Worm (Caenorhabditis elegans) whole organism, young adult: ENCODE data around the gene Y94H6A.3.

Source experiments
- B0035.1 ChIP-seq: sonication (generic microtip); optimal IDR thresholded peaks from 2 replicates; lab custom pipeline; 2016; ENCODE audit warnings: missing genetic modification characterization, mild to moderate bottlenecking, missing compliant biosample characterization, missing genotype, missing genetic modification reagents
- C06A6.2 ChIP-seq: fragments of 200-800 bp; sonication (Bioruptor generic); conservative IDR thresholded peaks from 2 replicates; pipeline ENCODE4 v1.3.6; 2022; ENCODE audit warnings: missing genetic modification characterization, missing compliant biosample characterization
- F23B12.7 ChIP-seq: sonication (generic microtip); optimal IDR thresholded peaks from 2 replicates; lab custom pipeline; 2017; ENCODE audit warnings: missing genetic modification characterization, mild to moderate bottlenecking, missing compliant biosample characterization, antibody characterized with exemption, moderate library complexity; ENCODE audit not compliant: insufficient read depth
- F39B2.1 ChIP-seq: fragments of 200-800 bp; sonication (Bioruptor generic); IDR thresholded peaks from 2 replicates; pipeline ENCODE4 v1.3.6; 2022; ENCODE audit warnings: missing genetic modification reagents, missing genetic modification characterization, missing compliant biosample characterization
- F57A8.1 ChIP-seq: fragments of 200-800 bp; sonication (Bioruptor generic); optimal IDR thresholded peaks from 2 replicates; lab custom pipeline; 2018; ENCODE audit warnings: mild to moderate bottlenecking, missing genetic modification characterization, moderate library complexity, missing compliant biosample characterization
- F57C9.4 ChIP-seq: sonication (generic microtip); optimal IDR thresholded peaks from 2 replicates; lab custom pipeline; 2017; ENCODE audit warnings: mild to moderate bottlenecking, missing genetic modification characterization, missing compliant biosample characterization
- K11D2.4 ChIP-seq: fragments of 200-800 bp; sonication (Bioruptor generic); IDR thresholded peaks from 2 replicates; pipeline ENCODE4 v1.3.6; 2022; ENCODE audit warnings: missing genetic modification reagents, missing genetic modification characterization, missing compliant biosample characterization
- T26A5.8 ChIP-seq: sonication (generic microtip); optimal IDR thresholded peaks from 2 replicates; lab custom pipeline; 2016; ENCODE audit warnings: missing genetic modification characterization, missing compliant biosample characterization
- ZK185.1 ChIP-seq: sonication (generic microtip); optimal IDR thresholded peaks from 2 replicates; lab custom pipeline; 2016; ENCODE audit warnings: mild to moderate bottlenecking, missing genetic modification characterization, missing compliant biosample characterization; ENCODE audit not compliant: poor library complexity, severe bottlenecking
- ama-1 ChIP-seq, 3 experiments: fragments of 150-350 bp in 1 of 3; sonication (generic microtip) in 2 of 3; optimal IDR thresholded peaks; 2 replicates each; lab custom pipeline; 2014 to 2018; ENCODE audit warnings: missing biosample characterization in 2 of 3, missing genetic modification characterization in 2 of 3, missing genetic modification reagents in 2 of 3
- aptf-2 ChIP-seq: fragments of 200-800 bp; sonication (Bioruptor generic); conservative IDR thresholded peaks from 2 replicates; pipeline ENCODE4 v1.3.6; 2022; ENCODE audit warnings: missing genetic modification reagents, missing genetic modification characterization, missing compliant biosample characterization
- aptf-3 ChIP-seq: fragments of 200-800 bp; sonication (Bioruptor generic); IDR thresholded peaks from 2 replicates; pipeline ENCODE4 v1.3.6; 2022; ENCODE audit warnings: missing genetic modification characterization, missing compliant biosample characterization
- atf-7 ChIP-seq: sonication (generic microtip); optimal IDR thresholded peaks from 2 replicates; lab custom pipeline; 2017; ENCODE audit warnings: mild to moderate bottlenecking, missing genetic modification characterization, missing compliant biosample characterization
- attf-5 ChIP-seq: fragments of 200-800 bp; sonication (Bioruptor generic); optimal IDR thresholded peaks from 2 replicates; lab custom pipeline; 2018; ENCODE audit warnings: mild to moderate bottlenecking, missing genetic modification characterization, missing compliant biosample characterization
- cebp-1 ChIP-seq, 2 experiments: fragments of 200-800 bp in 1 of 2; sonication (Bioruptor generic) in 1 of 2; sonication (generic microtip) in 1 of 2; IDR thresholded peaks in 1 of 2; optimal IDR thresholded peaks in 1 of 2; 2 replicates each; pipeline versions ENCODE4 v1.3.6 to Lab custom; 2017 to 2022; ENCODE audit warnings: missing compliant biosample characterization in 2 of 2, missing genetic modification characterization in 2 of 2, mild to moderate bottlenecking in 1 of 2, missing genetic modification reagents in 1 of 2, moderate library complexity in 1 of 2
- cebp-2 ChIP-seq: fragments of 200-800 bp; sonication (Bioruptor generic); IDR thresholded peaks from 2 replicates; pipeline ENCODE4 v1.3.6; 2022; ENCODE audit warnings: missing genetic modification characterization, missing compliant biosample characterization
- ceh-100 ChIP-seq: fragments of 200-800 bp; sonication (Bioruptor generic); IDR thresholded peaks from 2 replicates; pipeline ENCODE4 v1.3.6; 2022; ENCODE audit warnings: missing genetic modification reagents, missing genetic modification characterization, missing compliant biosample characterization
- ceh-27 ChIP-seq: fragments of 200-800 bp; sonication (Bioruptor generic); optimal IDR thresholded peaks from 2 replicates; lab custom pipeline; 2018; ENCODE audit warnings: mild to moderate bottlenecking, missing genetic modification characterization, moderate library complexity, missing compliant biosample characterization
- ceh-40 ChIP-seq: fragments of 200-800 bp; sonication (Bioruptor generic); IDR thresholded peaks from 2 replicates; pipeline ENCODE4 v1.3.6; 2022; ENCODE audit warnings: missing genetic modification characterization, missing compliant biosample characterization
- ceh-79 ChIP-seq: sonication (generic microtip); optimal IDR thresholded peaks from 2 replicates; lab custom pipeline; 2017; ENCODE audit warnings: mild to moderate bottlenecking, missing genetic modification characterization, missing compliant biosample characterization
- chd-7 ChIP-seq: sonication (generic microtip); optimal IDR thresholded peaks from 2 replicates; lab custom pipeline; 2016; ENCODE audit warnings: mild to moderate bottlenecking, missing genetic modification characterization, moderate library complexity, missing compliant biosample characterization
- die-1 ChIP-seq: sonication (generic microtip); optimal IDR thresholded peaks from 2 replicates; lab custom pipeline; 2016; ENCODE audit warnings: missing genotype, mild to moderate bottlenecking, missing genetic modification characterization, missing compliant biosample characterization
- dox-1 ChIP-seq: fragments of 200-800 bp; sonication (Bioruptor generic); IDR thresholded peaks from 2 replicates; pipeline ENCODE4 v1.3.6; 2022; ENCODE audit warnings: missing genetic modification reagents, missing genetic modification characterization, missing compliant biosample characterization
- dpff-1 ChIP-seq: sonication (generic microtip); optimal IDR thresholded peaks from 2 replicates; lab custom pipeline; 2017; ENCODE audit warnings: mild to moderate bottlenecking, missing genetic modification characterization, missing compliant biosample characterization
- ekl-4 ChIP-seq: fragments of 200-800 bp; sonication (Bioruptor generic); IDR thresholded peaks from 2 replicates; pipeline ENCODE4 v1.3.6; 2022; ENCODE audit warnings: missing genetic modification reagents, missing genetic modification characterization, missing compliant biosample characterization
- gei-17 ChIP-seq: fragments of 200-800 bp; sonication (Bioruptor generic); optimal IDR thresholded peaks from 2 replicates; lab custom pipeline; 2018; ENCODE audit warnings: mild to moderate bottlenecking, missing genetic modification characterization, missing compliant biosample characterization
- him-1 ChIP-seq: sonication (generic microtip); optimal IDR thresholded peaks from 2 replicates; lab custom pipeline; 2016; ENCODE audit warnings: missing genotype, missing genetic modification reagents, missing genetic modification characterization, missing compliant biosample characterization
- lag-1 ChIP-seq: fragments of 200-800 bp; sonication (Bioruptor generic); IDR thresholded peaks from 2 replicates; pipeline ENCODE4 v1.3.6; 2022; ENCODE audit warnings: missing genetic modification reagents, missing genetic modification characterization, missing compliant biosample characterization
- lin-26 ChIP-seq: fragments of 200-800 bp; sonication (Bioruptor generic); IDR thresholded peaks from 2 replicates; pipeline ENCODE4 v1.3.6; 2022; ENCODE audit warnings: missing genetic modification reagents, missing genetic modification characterization, missing compliant biosample characterization
- lir-1 ChIP-seq: fragments of 200-800 bp; sonication (Bioruptor generic); conservative IDR thresholded peaks from 2 replicates; pipeline ENCODE4 v1.3.6; 2022; ENCODE audit warnings: missing genetic modification reagents, missing genetic modification characterization, missing compliant biosample characterization
- lsy-27 ChIP-seq: sonication (generic microtip); optimal IDR thresholded peaks from 2 replicates; lab custom pipeline; 2017; ENCODE audit warnings: missing genetic modification characterization, mild to moderate bottlenecking, missing compliant biosample characterization, antibody characterized with exemption, missing genotype, borderline replicate concordance; ENCODE audit not compliant: insufficient read depth
- madf-6 ChIP-seq: fragments of 200-800 bp; sonication (Bioruptor generic); IDR thresholded peaks from 2 replicates; pipeline ENCODE4 v1.3.6; 2022; ENCODE audit warnings: missing genetic modification reagents, missing genetic modification characterization, missing compliant biosample characterization
- mcd-1 ChIP-seq: fragments of 200-800 bp; sonication (Bioruptor generic); IDR thresholded peaks from 2 replicates; pipeline ENCODE4 v1.3.6; 2022; ENCODE audit warnings: missing genetic modification reagents, missing genetic modification characterization, missing compliant biosample characterization
- nhr-179 ChIP-seq: sonication (generic microtip); optimal IDR thresholded peaks from 2 replicates; lab custom pipeline; 2016; ENCODE audit warnings: mild to moderate bottlenecking, missing genetic modification characterization, missing compliant biosample characterization
- nhr-27 ChIP-seq: fragments of 200-800 bp; sonication (Bioruptor generic); optimal IDR thresholded peaks from 2 replicates; lab custom pipeline; 2018; ENCODE audit warnings: mild to moderate bottlenecking, missing genetic modification characterization, moderate library complexity, missing compliant biosample characterization
- nhr-80 ChIP-seq: sonication (generic microtip); optimal IDR thresholded peaks from 2 replicates; lab custom pipeline; 2016; ENCODE audit warnings: missing genetic modification characterization, missing compliant biosample characterization
- pbrm-1 ChIP-seq: fragments of 200-800 bp; sonication (Bioruptor generic); IDR thresholded peaks from 2 replicates; pipeline ENCODE4 v1.3.6; 2022; ENCODE audit warnings: missing genetic modification reagents, missing genetic modification characterization, missing compliant biosample characterization
- repo-1 ChIP-seq: sonication (generic microtip); optimal IDR thresholded peaks from 2 replicates; lab custom pipeline; 2017; ENCODE audit warnings: mild to moderate bottlenecking, missing genetic modification characterization, missing compliant biosample characterization
- sdz-38 ChIP-seq: sonication (generic microtip); optimal IDR thresholded peaks from 2 replicates; lab custom pipeline; 2016; ENCODE audit warnings: missing genotype, missing genetic modification characterization, missing compliant biosample characterization
- snpc-1.3 ChIP-seq: sonication (generic microtip); optimal IDR thresholded peaks from 2 replicates; lab custom pipeline; 2017; ENCODE audit warnings: missing genetic modification characterization, mild to moderate bottlenecking, missing compliant biosample characterization, antibody characterized with exemption, moderate library complexity, missing genotype, missing genetic modification reagents; ENCODE audit not compliant: insufficient read depth
- snpc-3.4 ChIP-seq: sonication (generic microtip); optimal IDR thresholded peaks from 2 replicates; lab custom pipeline; 2017; ENCODE audit warnings: missing genetic modification characterization, mild to moderate bottlenecking, missing compliant biosample characterization, antibody characterized with exemption, moderate library complexity, missing genotype, missing genetic modification reagents
- unc-62 ChIP-seq: fragments of 150-350 bp; optimal IDR thresholded peaks from 2 replicates; lab custom pipeline; 2014; ENCODE audit warnings: missing biosample characterization, missing genetic modification reagents, missing genetic modification characterization
- ztf-28 ChIP-seq: fragments of 200-800 bp; sonication (Bioruptor generic); IDR thresholded peaks from 2 replicates; pipeline ENCODE4 v1.3.6; 2022; ENCODE audit warnings: missing genetic modification reagents, missing genetic modification characterization, missing compliant biosample characterization

The Y94H6A.3 gene

ce11 chrIV:2709590-2710201 is 33.4 kb downstream of the Y94H6A.3 start (continued):
- no peak for TF ChIP-seq lsy-27 (tag; lab: Kevin White, UChicago)
- no peak for TF ChIP-seq die-1
- no peak for TF ChIP-seq aptf-3 (GFP tag; lab: Robert Waterston, UW)
- peak; percentile 24 for TF ChIP-seq repo-1 (tag; lab: Kevin White, UChicago)
- TF ChIP-seq K11D2.4 (GFP tag; lab: Robert Waterston, UW), result peak; percentile 55
- TF ChIP-seq unc-62 (GFP tag; lab: Kevin White, UChicago), result no peak
- no peak for TF ChIP-seq dpff-1 (tag; lab: Kevin White, UChicago)
- no peak; the same call in 1 of the 2 replicates for TF ChIP-seq dox-1 (GFP tag; lab: Robert Waterston, UW)
- no peak for TF ChIP-seq B0035.1 (tag; lab: Kevin White, UChicago)
- TF ChIP-seq F23B12.7 (tag; lab: Kevin White, UChicago), result no peak
- TF ChIP-seq snpc-1.3 (tag; lab: Kevin White, UChicago), result no peak

- TF ChIP-seq ZK185.1 (tag; lab: Kevin White, UChicago), result peak; percentile 34
- no peak for TF ChIP-seq nhr-27 (tag; lab: Kevin White, UChicago)
- TF ChIP-seq chd-7, result peak; percentile 12
- TF ChIP-seq cebp-2 (GFP tag; lab: Robert Waterston, UW), result no peak
- no peak for TF ChIP-seq sdz-38 (tag; lab: Kevin White, UChicago)
- peak; percentile 24 for TF ChIP-seq atf-7 (tag; lab: Kevin White, UChicago)
- no peak for TF ChIP-seq K11D2.4 (GFP tag; lab: Robert Waterston, UW)
- TF ChIP-seq F57C9.4 (tag; lab: Kevin White, UChicago), result no peak
- no peak for TF ChIP-seq pbrm-1 (GFP tag; lab: Robert Waterston, UW)
- no peak for TF ChIP-seq aptf-3 (GFP tag; lab: Robert Waterston, UW)
- no peak for TF ChIP-seq mcd-1 (GFP tag; lab: Robert Waterston, UW)
- peak; percentile 28 for TF ChIP-seq T26A5.8 (tag; lab: Kevin White, UChicago)
- TF ChIP-seq unc-62 (GFP tag; lab: Kevin White, UChicago), result no peak
- no peak for TF ChIP-seq him-1 (tag; lab: Kevin White, UChicago)
- no peak for TF ChIP-seq F39B2.1 (GFP tag; lab: Robert Waterston, UW)
- no peak for TF ChIP-seq nhr-80 (tag; lab: Kevin White, UChicago)
- no peak for TF ChIP-seq madf-6
- no peak for TF ChIP-seq ekl-4 (GFP tag; lab: Robert Waterston, UW)
- no peak for TF ChIP-seq lin-26
- TF ChIP-seq die-1, result no peak
- no peak for TF ChIP-seq dox-1 (GFP tag; lab: Robert Waterston, UW)
- no peak for TF ChIP-seq ceh-79 (tag; lab: Kevin White, UChicago)
- no peak for TF ChIP-seq lir-1 (GFP tag; lab: Robert Waterston, UW)
- no peak for TF ChIP-seq attf-5
- no peak for TF ChIP-seq ceh-40
- no peak for TF ChIP-seq F23B12.7 (tag; lab: Kevin White, UChicago)
- TF ChIP-seq cebp-1 (GFP tag; IDR thresholded peaks at IDR 0.05; lab: Robert Waterston, UW), result no peak
- TF ChIP-seq cebp-1 (tag; optimal IDR thresholded peaks at IDR 0.05; lab: Kevin White, UChicago), result no peak
- TF ChIP-seq ceh-27 (GFP tag; lab: Kevin White, UChicago), result no peak
- TF ChIP-seq C06A6.2, result no peak
- no peak for TF ChIP-seq snpc-3.4 (tag; lab: Kevin White, UChicago)
- no peak for TF ChIP-seq gei-17
- no peak for TF ChIP-seq aptf-2 (GFP tag; lab: Robert Waterston, UW)
- no peak for TF ChIP-seq ceh-100 (GFP tag; lab: Robert Waterston, UW)
- TF ChIP-seq ztf-28, result no peak
- no peak for TF ChIP-seq nhr-179 (tag; lab: Kevin White, UChicago)
- TF ChIP-seq F57A8.1 (GFP tag; lab: Kevin White, UChicago), result no peak
- no peak for TF ChIP-seq lag-1 (GFP tag; lab: Robert Waterston, UW)
- TF ChIP-seq ama-1 (optimal IDR thresholded peaks at IDR 0.05; lab: Kevin White, UChicago), result peak; percentile 67
- no peak for TF ChIP-seq ama-1 (GFP tag; optimal IDR thresholded peaks at IDR 0.05; lab: Kevin White, UChicago)
Measured at ce11 chrIV:2710203-2710935, 34.1 kb downstream of the Y94H6A.3 start, which contains the start of gene Y94H6A.10. Y94H6A.10 (minus strand) TSS chrIV:2710666.
